Worm (Caenorhabditis elegans) whole organism, L3 larva: ENCODE results near the gene K09C4.2.

ENCODE experiments used
- daf-12 ChIP-seq: fragments of 150-350 bp; optimal IDR thresholded peaks from 2 replicates; lab custom pipeline; 2014; ENCODE audit warnings: missing biosample characterization, missing genetic modification reagents, missing genetic modification characterization
- egl-27 ChIP-seq: sonication (generic microtip); optimal IDR thresholded peaks from 4 replicates; lab custom pipeline; 2017; ENCODE audit warnings: missing biosample characterization, missing genetic modification reagents, missing genetic modification characterization
- fkh-10 ChIP-seq: sonication (generic microtip); optimal IDR thresholded peaks from 2 replicates; lab custom pipeline; 2017; ENCODE audit warnings: missing biosample characterization, missing genetic modification reagents, missing genetic modification characterization
- snpc-4 ChIP-seq: fragments of 150-350 bp; optimal IDR thresholded peaks from 2 replicates; lab custom pipeline; 2014; ENCODE audit warnings: missing biosample characterization, missing genetic modification characterization

ce11 chrX:3280130-3280529 lies 16.2 kb upstream of the K09C4.2 start, which contains the start of gene K09C4.10:
- TF ChIP-seq daf-12 (tag; lab: Kevin White, UChicago): no peak
- no peak for TF ChIP-seq fkh-10 (GFP tag; lab: Kevin White, UChicago)
- TF ChIP-seq snpc-4: no peak
- no peak for TF ChIP-seq egl-27 (tag; lab: Kevin White, UChicago)
